Fruit fly (Drosophila melanogaster): ENCODE measurements around the gene H2.0.

DNA sequence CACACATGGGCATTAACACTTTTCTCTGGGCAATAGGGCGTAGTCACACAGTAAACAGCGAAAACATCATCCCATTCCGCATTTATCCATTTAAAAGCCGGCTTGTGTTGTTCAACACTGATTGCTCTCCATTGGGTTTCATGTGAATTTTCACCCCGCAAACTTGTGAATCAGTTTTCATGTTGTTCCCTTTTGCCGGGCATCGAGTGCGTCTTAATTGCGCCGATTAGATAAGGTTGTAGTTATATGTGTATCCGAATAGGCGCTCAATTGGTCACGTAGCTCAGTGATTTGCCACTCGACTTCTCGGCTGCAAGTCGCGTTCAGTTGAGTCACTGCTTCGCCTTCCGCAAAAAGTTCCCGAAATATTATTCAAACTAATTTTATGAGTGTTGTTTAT, 32.3 kb downstream of the H2.0 start:
- no peak for TF ChIP-seq CG8478 (optimal IDR thresholded peaks at IDR 0.05)
- no peak for TF ChIP-seq CTCF (optimal IDR thresholded peaks at IDR 0.05)

Measured in S2 (cell line).